Fruit fly (Drosophila melanogaster) whole organism, prepupa: Measurements from ENCODE around the gene slou.

Experiments used
- Blimp-1 ChIP-seq: fragments of 200-800 bp; sonication (Bioruptor generic); optimal IDR thresholded peaks from 3 replicates; lab custom pipeline; 2017; ENCODE audit warnings: missing biosample characterization, missing genetic modification characterization, mild to moderate bottlenecking, moderate library complexity, missing genetic modification reagents
- CG10669 ChIP-seq: fragments of 200-800 bp; sonication (Bioruptor generic); optimal IDR thresholded peaks from 3 replicates; lab custom pipeline; 2018; ENCODE audit warnings: missing biosample characterization, mild to moderate bottlenecking, missing genetic modification characterization, moderate library complexity
- CG11762 ChIP-seq: fragments of 200-800 bp; sonication (Bioruptor generic); optimal IDR thresholded peaks from 3 replicates; lab custom pipeline; 2016; ENCODE audit warnings: missing biosample characterization, missing genetic modification characterization; ENCODE audit not compliant: insufficient read depth
- CG15336 ChIP-seq: fragments of 200-800 bp; sonication (Bioruptor generic); IDR thresholded peaks from 2 replicates; pipeline ENCODE4 v1.3.6; 2022; ENCODE audit warnings: missing biosample characterization, missing genetic modification characterization
- CG16779 ChIP-seq: fragments of 200-800 bp; sonication (Bioruptor generic); optimal IDR thresholded peaks from 3 replicates; lab custom pipeline; 2017; ENCODE audit warnings: missing biosample characterization, mild to moderate bottlenecking, missing genetic modification characterization
- CG3032 ChIP-seq: fragments of 200-800 bp; optimal IDR thresholded peaks from 2 replicates; lab custom pipeline; 2019; ENCODE audit warnings: missing biosample characterization, mild to moderate bottlenecking, missing genetic modification characterization, moderate library complexity
- CG32006 ChIP-seq: fragments of 200-800 bp; sonication (Bioruptor generic); optimal IDR thresholded peaks from 3 replicates; lab custom pipeline; 2017; ENCODE audit warnings: missing biosample characterization, mild to moderate bottlenecking, missing genetic modification characterization
- CG6163 ChIP-seq: fragments of 200-800 bp; sonication (Bioruptor generic); IDR thresholded peaks from 3 replicates; pipeline ENCODE4 v1.3.6; 2022; ENCODE audit warnings: missing biosample characterization, missing genetic modification characterization
- CG6276 ChIP-seq: fragments of 200-800 bp; sonication (Bioruptor generic); optimal IDR thresholded peaks from 2 replicates; lab custom pipeline; 2017; ENCODE audit warnings: missing biosample characterization, mild to moderate bottlenecking, missing genetic modification characterization
- CG6792 ChIP-seq: fragments of 200-800 bp; sonication (Bioruptor generic); optimal IDR thresholded peaks from 3 replicates; lab custom pipeline; 2016; ENCODE audit warnings: missing biosample characterization, missing genetic modification characterization
- CG6808 ChIP-seq: fragments of 200-800 bp; sonication (Bioruptor generic); optimal IDR thresholded peaks from 3 replicates; lab custom pipeline; 2017; ENCODE audit warnings: missing biosample characterization, missing genetic modification characterization, mild to moderate bottlenecking, moderate library complexity, missing genetic modification reagents
- CG6854 ChIP-seq: fragments of 200-800 bp; sonication (Bioruptor generic); optimal IDR thresholded peaks from 2 replicates; lab custom pipeline; 2017; ENCODE audit warnings: missing biosample characterization, mild to moderate bottlenecking, missing genetic modification characterization
- CG7368 ChIP-seq: fragments of 200-800 bp; sonication (Bioruptor generic); optimal IDR thresholded peaks from 3 replicates; lab custom pipeline; 2016; ENCODE audit warnings: missing biosample characterization, missing genetic modification characterization
- CG8119 ChIP-seq: fragments of 200-800 bp; sonication (Bioruptor generic); IDR thresholded peaks from 3 replicates; pipeline ENCODE4 v1.3.6; 2022; ENCODE audit warnings: missing biosample characterization, missing genetic modification characterization
- CG8319 ChIP-seq: fragments of 200-800 bp; sonication (Bioruptor generic); optimal IDR thresholded peaks from 3 replicates; lab custom pipeline; 2016; ENCODE audit warnings: missing biosample characterization, missing genetic modification characterization
- CG8632 ChIP-seq: fragments of 200-800 bp; sonication (Bioruptor generic); optimal IDR thresholded peaks from 3 replicates; lab custom pipeline; 2016; ENCODE audit warnings: missing biosample characterization, missing genetic modification characterization
- Eip75B ChIP-seq: fragments of 200-800 bp; sonication (Bioruptor generic); optimal IDR thresholded peaks from 3 replicates; lab custom pipeline; 2016; ENCODE audit warnings: missing biosample characterization, missing genetic modification characterization
- Eip78C ChIP-seq: fragments of 200-800 bp; sonication (Bioruptor generic); peaks from one replicate; lab custom pipeline; 2016; ENCODE audit warnings: missing biosample characterization, missing genetic modification characterization
- Eip93F ChIP-seq: fragments of 200-800 bp; sonication (Bioruptor generic); optimal IDR thresholded peaks from 2 replicates; lab custom pipeline; 2016; ENCODE audit warnings: missing biosample characterization, mild to moderate bottlenecking, missing genetic modification characterization
- Ets96B ChIP-seq: fragments of 200-800 bp; optimal IDR thresholded peaks from 2 replicates; lab custom pipeline; 2019; ENCODE audit warnings: missing biosample characterization, mild to moderate bottlenecking, missing genetic modification characterization, moderate library complexity
- Hr38 ChIP-seq: sonication (Bioruptor generic); optimal IDR thresholded peaks from 2 replicates; lab custom pipeline; 2016; ENCODE audit warnings: missing biosample characterization, missing genetic modification characterization
- Hr39 ChIP-seq: fragments of 200-800 bp; sonication (Bioruptor generic); optimal IDR thresholded peaks from 2 replicates; lab custom pipeline; 2016; ENCODE audit warnings: missing biosample characterization, missing genetic modification characterization
- Hr4 ChIP-seq: fragments of 200-800 bp; sonication (Bioruptor generic); optimal IDR thresholded peaks from 3 replicates; lab custom pipeline; 2016; ENCODE audit warnings: missing biosample characterization, missing genetic modification characterization
- Lpt ChIP-seq: fragments of 200-800 bp; sonication (Bioruptor generic); optimal IDR thresholded peaks from 3 replicates; lab custom pipeline; 2016; ENCODE audit warnings: missing biosample characterization, missing genetic modification characterization
- Met ChIP-seq: fragments of 200-800 bp; sonication (Bioruptor generic); optimal IDR thresholded peaks from 3 replicates; lab custom pipeline; 2016; ENCODE audit warnings: missing biosample characterization, missing genetic modification characterization
- OdsH ChIP-seq: fragments of 200-800 bp; sonication (Bioruptor generic); optimal IDR thresholded peaks from 3 replicates; lab custom pipeline; 2016; ENCODE audit warnings: missing biosample characterization, missing genetic modification characterization
- Smox ChIP-seq: fragments of 200-800 bp; sonication (Bioruptor generic); optimal IDR thresholded peaks from 3 replicates; lab custom pipeline; 2016; ENCODE audit warnings: missing biosample characterization, missing genetic modification characterization
- achi ChIP-seq: fragments of 200-800 bp; sonication (Bioruptor generic); optimal IDR thresholded peaks from 3 replicates; lab custom pipeline; 2016; ENCODE audit warnings: missing biosample characterization, missing genetic modification characterization
- acj6 ChIP-seq: fragments of 200-800 bp; sonication (Bioruptor generic); optimal IDR thresholded peaks from 3 replicates; lab custom pipeline; 2016; ENCODE audit warnings: missing biosample characterization, missing genetic modification characterization
- dsx ChIP-seq: fragments of 200-800 bp; optimal IDR thresholded peaks from 3 replicates; lab custom pipeline; 2019; ENCODE audit warnings: missing biosample characterization, mild to moderate bottlenecking, missing genetic modification characterization, moderate library complexity; ENCODE audit not compliant: poor library complexity, severe bottlenecking
- eg ChIP-seq: fragments of 200-800 bp; sonication (Bioruptor generic); IDR thresholded peaks from 3 replicates; pipeline ENCODE4 v1.3.6; 2022; ENCODE audit warnings: missing biosample characterization, missing genetic modification characterization
- fd59A ChIP-seq: fragments of 200-800 bp; sonication (Bioruptor generic); optimal IDR thresholded peaks from 2 replicates; lab custom pipeline; 2017; ENCODE audit warnings: missing biosample characterization, mild to moderate bottlenecking, missing genetic modification characterization, missing genetic modification reagents
- fkh ChIP-seq: fragments of 200-800 bp; sonication (Bioruptor generic); optimal IDR thresholded peaks from 3 replicates; lab custom pipeline; 2017; ENCODE audit warnings: missing biosample characterization, mild to moderate bottlenecking, missing genetic modification characterization, moderate library complexity
- net ChIP-seq: fragments of 200-800 bp; sonication (Bioruptor generic); optimal IDR thresholded peaks from 3 replicates; lab custom pipeline; 2016; ENCODE audit warnings: missing biosample characterization, missing genetic modification characterization
- topi ChIP-seq: fragments of 200-800 bp; sonication (Bioruptor generic); optimal IDR thresholded peaks from 3 replicates; lab custom pipeline; 2016; ENCODE audit warnings: missing biosample characterization, missing genetic modification characterization
- vri ChIP-seq: fragments of 200-800 bp; sonication (Bioruptor generic); optimal IDR thresholded peaks from 3 replicates; lab custom pipeline; 2016; ENCODE audit warnings: missing biosample characterization, mild to moderate bottlenecking, missing genetic modification characterization

The slou gene

DNA sequence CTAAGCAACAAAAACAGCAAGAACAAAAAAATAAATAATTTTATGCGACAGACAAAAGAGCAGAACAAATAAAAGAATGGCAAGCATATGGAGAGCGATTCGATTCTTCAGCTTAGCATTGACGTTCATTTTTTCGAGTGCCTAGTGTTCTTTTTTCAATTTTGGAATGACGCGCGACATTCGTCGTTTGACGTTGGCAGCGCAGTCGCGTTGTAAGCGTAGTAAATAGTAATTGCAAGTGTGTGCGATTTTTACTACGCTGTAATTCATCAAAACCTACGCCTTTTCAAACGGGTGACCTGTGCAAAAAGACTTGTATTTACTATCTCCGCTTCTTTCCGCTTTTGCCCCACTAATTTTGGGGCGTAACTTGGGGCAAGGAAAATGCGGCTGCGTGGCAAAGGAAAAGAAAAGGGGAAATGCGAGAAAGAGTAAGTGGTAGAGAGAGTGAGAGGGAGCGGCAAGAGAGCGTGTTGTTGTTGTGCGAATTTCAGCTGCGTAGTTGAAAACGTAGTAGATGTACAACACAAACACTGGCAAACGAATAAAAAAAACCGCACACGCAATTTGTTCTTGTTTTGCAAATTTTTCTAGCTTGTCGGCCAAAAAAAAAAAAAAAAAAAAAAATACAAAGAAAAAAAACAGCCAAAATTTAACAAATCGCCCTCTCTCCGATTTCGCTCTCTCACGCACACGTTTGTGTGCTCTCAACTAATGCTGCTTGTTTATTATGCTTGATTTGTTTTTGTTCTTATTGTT lies 24.6 kb upstream of the slou start (continued):
- TF ChIP-seq CG3032 (tag; lab: Kevin White, UChicago) (no peak), CG6276 (peak; percentile 36), Hr38 (GFP tag; lab: Kevin White, UChicago) (no peak), fd59A (GFP tag; lab: Kevin White, UChicago) (no peak), CG7368 (no peak), topi (GFP tag; lab: Kevin White, UChicago) (no peak), CG8319 (GFP tag; lab: Kevin White, UChicago) (no peak), Eip78C (no peak), Hr39 (GFP tag; lab: Kevin White, UChicago) (no peak), Met (GFP tag; lab: Kevin White, UChicago) (no peak), OdsH (no peak), CG32006 (no peak), CG8119 (peak; percentile 72), CG6854 (GFP tag; lab: Kevin White, UChicago) (no peak), Eip75B (GFP tag; lab: Kevin White, UChicago) (no peak), Hr4 (GFP tag; lab: Kevin White, UChicago) (no peak), CG6808 (no peak), CG8632 (GFP tag; lab: Kevin White, UChicago) (no peak), acj6 (GFP tag; lab: Kevin White, UChicago) (no peak), CG11762 (GFP tag; lab: Kevin White, UChicago) (no peak), Eip93F (GFP tag; lab: Kevin White, UChicago) (no peak)

DNA sequence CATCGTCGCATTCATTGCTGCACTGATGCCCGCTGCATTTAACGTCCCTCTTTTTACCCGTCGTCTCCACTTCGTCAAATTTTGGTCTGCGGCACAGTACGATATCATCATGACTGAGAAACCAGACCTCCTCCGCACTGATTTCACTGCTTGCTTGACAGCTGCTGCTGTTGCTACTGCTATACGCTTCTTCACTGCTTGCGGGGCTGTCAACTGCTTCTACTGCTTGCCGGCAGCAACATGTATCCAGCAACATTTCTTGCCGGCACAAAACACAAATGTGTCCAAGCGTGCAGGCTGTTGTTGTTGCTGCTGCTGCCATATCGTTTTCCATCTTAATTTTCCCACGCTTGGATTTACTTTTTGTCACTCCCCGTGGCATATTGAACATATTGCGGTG lies 23.1 kb upstream of the slou start:
- TF ChIP-seq CG15336 (GFP tag; lab: Robert Waterston, UW) (0 out of 2 replicates have a peak, but pooled peaks have one; percentile 13), dsx (GFP tag; lab: Kevin White, UChicago) (no peak), net (GFP tag; lab: Kevin White, UChicago) (no peak), achi (GFP tag; lab: Kevin White, UChicago) (peak; percentile 99), eg (GFP tag; lab: Robert Waterston, UW) (no peak), CG8632 (GFP tag; lab: Kevin White, UChicago) (no peak), Lpt (GFP tag; lab: Kevin White, UChicago) (no peak), CG7368 (no peak)

DNA sequence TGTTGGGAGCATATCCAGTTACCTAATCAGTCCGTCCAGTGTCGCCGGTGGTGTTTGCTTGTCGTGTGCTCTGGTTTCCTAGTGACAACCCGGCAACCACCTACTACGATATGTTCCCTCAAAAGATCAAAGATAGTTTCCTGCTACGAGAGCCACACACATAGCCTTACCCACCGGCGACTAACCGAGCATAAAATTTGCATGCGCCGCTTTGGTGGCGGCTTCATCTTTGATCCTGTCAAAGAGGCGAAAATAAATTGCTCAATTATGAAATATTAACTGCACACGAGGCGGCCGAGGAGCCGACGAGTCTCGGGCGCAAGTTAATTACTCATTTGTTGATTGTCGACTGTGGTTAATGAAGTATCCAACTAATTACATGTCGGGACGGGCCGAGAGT lies 12.1 kb upstream of the slou start, which contains the start of gene CG15498:
CG15498 (minus strand) TSS at position 101 of the 400 bp plus-strand sequence.
- TF ChIP-seq fkh (GFP tag; lab: Kevin White, UChicago) (no peak), CG10669 (no peak), dsx (GFP tag; lab: Kevin White, UChicago) (no peak), CG6854 (GFP tag; lab: Kevin White, UChicago) (no peak), Eip75B (GFP tag; lab: Kevin White, UChicago) (no peak)
- TF ChIP-seq, all 60 proteins: peak for 0

DNA sequence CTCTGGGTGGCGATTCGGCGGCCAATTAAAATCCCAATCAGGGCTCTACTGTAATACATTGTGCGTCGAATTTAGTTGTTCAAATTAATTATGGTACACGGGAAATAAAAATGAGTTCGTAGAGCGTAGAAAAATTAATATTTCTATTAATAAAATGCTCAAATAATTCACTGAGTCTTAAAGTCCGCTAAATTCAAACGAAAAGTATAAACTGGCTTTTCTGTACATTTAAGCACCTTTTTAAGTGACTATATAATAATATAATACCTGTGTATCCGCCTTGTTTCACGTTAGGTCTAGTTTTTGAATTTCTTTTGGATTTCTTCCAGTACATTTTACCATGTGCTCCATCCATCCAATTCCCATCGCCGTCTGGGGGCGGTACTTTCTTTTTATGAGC lies 9.8 kb upstream of the slou start:
- no peak for TF ChIP-seq CG7368
- TF ChIP-seq Eip93F (GFP tag; lab: Kevin White, UChicago), result no peak

DNA sequence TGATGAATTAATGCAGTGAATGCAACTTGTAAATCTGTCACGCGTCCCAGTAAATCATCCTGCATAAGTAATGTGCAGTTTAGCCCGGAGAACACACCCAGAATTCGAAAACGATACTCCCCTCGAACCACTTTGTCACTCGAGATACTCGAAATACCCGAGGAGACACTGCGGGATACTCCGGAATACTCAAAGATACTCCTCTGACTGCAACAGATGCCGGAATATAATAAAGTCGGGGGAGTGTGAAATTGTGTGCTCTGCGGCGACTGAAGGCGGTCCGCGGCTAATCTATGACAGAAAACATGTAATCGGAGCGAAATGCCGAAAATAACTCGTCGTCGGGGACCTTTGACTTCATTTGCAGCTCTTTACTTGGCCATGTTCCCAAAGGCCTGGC lies 9.4 kb upstream of the slou start:
- TF ChIP-seq Blimp-1 (GFP tag; lab: Kevin White, UChicago) (no peak), Hr39 (GFP tag; lab: Kevin White, UChicago) (no peak), CG6276 (no peak), Ets96B (tag; lab: Kevin White, UChicago) (no peak), CG7368 (no peak), Met (GFP tag; lab: Kevin White, UChicago) (no peak), Hr38 (GFP tag; lab: Kevin White, UChicago) (no peak), CG6163 (no peak), OdsH (no peak), CG16779 (tag; lab: Kevin White, UChicago) (no peak), vri (GFP tag; lab: Kevin White, UChicago) (no peak), CG6792 (GFP tag; lab: Kevin White, UChicago) (no peak), topi (GFP tag; lab: Kevin White, UChicago) (no peak), Smox (GFP tag; lab: Kevin White, UChicago) (no peak), CG15336 (GFP tag; lab: Robert Waterston, UW) (no peak)
